Fruit fly (Drosophila melanogaster) whole organism, embryonic: Measurements from ENCODE around the gene Ir94h.
A peak's percentile ranks its signal among the peaks of the same experiment; 100 is the strongest.

ENCODE experiments used
- ATbp ChIP-seq: fragments of 200-800 bp; sonication (Bioruptor generic); optimal IDR thresholded peaks from 2 replicates; lab custom pipeline; 2017; ENCODE audit warnings: missing biosample characterization, mild to moderate bottlenecking, missing genetic modification characterization, missing genetic modification reagents
- Awh ChIP-seq: fragments of 200-800 bp; sonication (Bioruptor generic); IDR thresholded peaks from 2 replicates; pipeline ENCODE4, ENCODE4 v1.3.6; 2022; ENCODE audit warnings: missing biosample characterization, missing genetic modification characterization
- CG15696 ChIP-seq: fragments of 200-800 bp; sonication (Bioruptor generic); optimal IDR thresholded peaks from 2 replicates; lab custom pipeline; 2019; ENCODE audit warnings: missing biosample characterization, mild to moderate bottlenecking, missing genetic modification characterization, moderate library complexity
- CG17328 ChIP-seq: fragments of 200-800 bp; sonication (Bioruptor generic); IDR thresholded peaks from 2 replicates; pipeline ENCODE4 v1.3.6; 2022; ENCODE audit warnings: missing biosample characterization, missing genetic modification characterization
- CG2678 ChIP-seq: fragments of 200-800 bp; sonication (Bioruptor generic); optimal IDR thresholded peaks from 3 replicates; lab custom pipeline; 2019; ENCODE audit warnings: missing biosample characterization, mild to moderate bottlenecking, missing genetic modification characterization, moderate library complexity
- CG3065 ChIP-seq: fragments of 200-800 bp; sonication (Bioruptor generic); optimal IDR thresholded peaks from 2 replicates; lab custom pipeline; 2016; ENCODE audit warnings: missing biosample characterization, missing genetic modification characterization
- CG31365 ChIP-seq: fragments of 200-800 bp; sonication (Bioruptor generic); optimal IDR thresholded peaks from 2 replicates; lab custom pipeline; 2018; ENCODE audit warnings: missing biosample characterization, mild to moderate bottlenecking, missing genetic modification characterization
- CG4360 ChIP-seq: fragments of 200-800 bp; sonication (Bioruptor generic); IDR thresholded peaks from 2 replicates; pipeline ENCODE4 v1.3.6; 2022; ENCODE audit warnings: missing biosample characterization, missing genetic modification characterization
- CG6854 ChIP-seq: fragments of 200-800 bp; sonication (Bioruptor generic); optimal IDR thresholded peaks from 3 replicates; lab custom pipeline; 2017; ENCODE audit warnings: missing biosample characterization, mild to moderate bottlenecking, missing genetic modification characterization
- CG7556 ChIP-seq: fragments of 200-800 bp; sonication (Bioruptor generic); optimal IDR thresholded peaks from 2 replicates; lab custom pipeline; 2017; ENCODE audit warnings: missing biosample characterization, mild to moderate bottlenecking, missing genetic modification characterization
- CTCF ChIP-seq: fragments of 200-800 bp; sonication (Bioruptor generic); optimal IDR thresholded peaks from 2 replicates; lab custom pipeline; 2017; ENCODE audit warnings: missing biosample characterization, mild to moderate bottlenecking, missing genetic modification characterization, moderate library complexity
- Drgx ChIP-seq: fragments of 200-800 bp; sonication (Bioruptor generic); IDR thresholded peaks from 2 replicates; pipeline ENCODE4 v1.3.6; 2022; ENCODE audit warnings: missing biosample characterization, missing genetic modification characterization
- E2f2 ChIP-seq: fragments of 200-800 bp; sonication (Bioruptor generic); IDR thresholded peaks from 2 replicates; pipeline ENCODE4 v1.3.6; 2022; ENCODE audit warnings: missing biosample characterization, missing genetic modification characterization
- Ets65A ChIP-seq: fragments of 200-800 bp; sonication (Bioruptor generic); peaks from one replicate; lab custom pipeline; 2016; ENCODE audit warnings: missing biosample characterization, missing genetic modification characterization
- HLH3B ChIP-seq: fragments of 200-800 bp; sonication (Bioruptor generic); IDR thresholded peaks from 2 replicates; pipeline ENCODE4 v1.3.6; 2022; ENCODE audit warnings: missing biosample characterization, missing genetic modification characterization
- Hmx ChIP-seq: fragments of 200-800 bp; sonication (Bioruptor generic); optimal IDR thresholded peaks from 2 replicates; lab custom pipeline; 2016; ENCODE audit warnings: missing biosample characterization, missing genetic modification characterization
- Hr3 ChIP-seq: fragments of 200-800 bp; sonication (Bioruptor generic); optimal IDR thresholded peaks from 3 replicates; lab custom pipeline; 2016; ENCODE audit warnings: missing biosample characterization, missing genetic modification characterization
- Mad ChIP-seq: fragments of 200-800 bp; sonication (Bioruptor generic); optimal IDR thresholded peaks from 2 replicates; lab custom pipeline; 2016; ENCODE audit warnings: missing biosample characterization, missing genetic modification characterization
- Mes4 ChIP-seq: fragments of 200-800 bp; sonication (Bioruptor generic); optimal IDR thresholded peaks from 2 replicates; lab custom pipeline; 2016; ENCODE audit warnings: missing biosample characterization, missing genetic modification characterization
- NFAT ChIP-seq: fragments of 200-800 bp; sonication (Bioruptor generic); IDR thresholded peaks from 2 replicates; pipeline ENCODE4 v1.3.6; 2022; ENCODE audit warnings: missing biosample characterization, missing genetic modification characterization
- Opbp ChIP-seq: fragments of 200-800 bp; sonication (Bioruptor generic); IDR thresholded peaks from 3 replicates; pipeline ENCODE4 v1.3.6; 2022; ENCODE audit warnings: missing biosample characterization, missing genetic modification characterization; ENCODE audit not compliant: partially characterized antibody
- Rfx ChIP-seq: fragments of 200-800 bp; sonication (Bioruptor generic); IDR thresholded peaks from 2 replicates; pipeline ENCODE4 v1.3.6; 2022; ENCODE audit warnings: missing biosample characterization, missing genetic modification characterization
- Sry-β ChIP-seq: fragments of 200-800 bp; sonication (Bioruptor generic); optimal IDR thresholded peaks from 2 replicates; lab custom pipeline; 2018; ENCODE audit warnings: missing biosample characterization, mild to moderate bottlenecking, missing genetic modification characterization, moderate library complexity
- btn ChIP-seq: fragments of 200-800 bp; sonication (Bioruptor generic); optimal IDR thresholded peaks from 2 replicates; lab custom pipeline; 2016; ENCODE audit warnings: missing biosample characterization, missing genetic modification characterization
- corto ChIP-seq: fragments of 200-800 bp; sonication (Bioruptor generic); optimal IDR thresholded peaks from 2 replicates; lab custom pipeline; 2016; ENCODE audit warnings: missing biosample characterization, mild to moderate bottlenecking, missing genetic modification characterization, moderate library complexity
- gro ChIP-seq: fragments of 200-800 bp; sonication (Bioruptor generic); optimal IDR thresholded peaks from 2 replicates; lab custom pipeline; 2016; ENCODE audit warnings: missing biosample characterization, missing genetic modification characterization
- jigr1 ChIP-seq: fragments of 200-800 bp; sonication (Bioruptor generic); IDR thresholded peaks from 3 replicates; pipeline ENCODE4 v1.3.6; 2022; ENCODE audit warnings: missing biosample characterization, missing genetic modification characterization
- kay ChIP-seq: fragments of 200-800 bp; sonication (Bioruptor generic); optimal IDR thresholded peaks from 2 replicates; lab custom pipeline; 2016; ENCODE audit warnings: missing biosample characterization, missing genetic modification characterization
- klu ChIP-seq: fragments of 200-800 bp; sonication (Bioruptor generic); IDR thresholded peaks from 2 replicates; pipeline ENCODE4 v1.3.6; 2022; ENCODE audit warnings: missing biosample characterization, missing genetic modification characterization
- lbe ChIP-seq: fragments of 200-800 bp; sonication (Bioruptor generic); optimal IDR thresholded peaks from 2 replicates; lab custom pipeline; 2016; ENCODE audit warnings: missing biosample characterization, mild to moderate bottlenecking, missing genetic modification characterization
- nmo ChIP-seq: fragments of 200-800 bp; sonication (Bioruptor generic); optimal IDR thresholded peaks from 2 replicates; lab custom pipeline; 2018; ENCODE audit warnings: missing biosample characterization, mild to moderate bottlenecking, missing genetic modification characterization, moderate library complexity
- nom ChIP-seq: fragments of 200-800 bp; sonication (Bioruptor generic); optimal IDR thresholded peaks from 2 replicates; lab custom pipeline; 2017; ENCODE audit warnings: missing biosample characterization, missing genetic modification characterization, mild to moderate bottlenecking, moderate library complexity, missing genetic modification reagents
- p53 ChIP-seq: fragments of 200-800 bp; sonication (Bioruptor generic); optimal IDR thresholded peaks from 2 replicates; lab custom pipeline; 2016; ENCODE audit warnings: missing biosample characterization, missing genetic modification characterization
- pita ChIP-seq: fragments of 200-800 bp; sonication (Bioruptor generic); optimal IDR thresholded peaks from 2 replicates; lab custom pipeline; 2017; ENCODE audit warnings: missing biosample characterization, mild to moderate bottlenecking, missing genetic modification characterization
- rib ChIP-seq: fragments of 200-800 bp; sonication (Bioruptor generic); IDR thresholded peaks from 2 replicates; pipeline ENCODE4 v1.3.6; 2022; ENCODE audit warnings: missing biosample characterization, missing genetic modification characterization
- sens ChIP-seq: fragments of 200-800 bp; sonication (Bioruptor generic); peaks from one replicate; lab custom pipeline; 2016; ENCODE audit warnings: missing biosample characterization, missing genetic modification characterization
- unc-4 ChIP-seq: fragments of 200-800 bp; sonication (Bioruptor generic); IDR thresholded peaks from 2 replicates; pipeline ENCODE4 v1.3.6; 2022; ENCODE audit warnings: missing biosample characterization, missing genetic modification characterization; ENCODE audit not compliant: partially characterized antibody
- yki ChIP-seq: fragments of >200 bp; optimal IDR thresholded peaks from 3 replicates; lab custom pipeline; 2018

The Ir94h gene

dm6 chr3R:23508304-23508703 is 21.0 kb downstream of the Ir94h start:
- TF ChIP-seq unc-4 (GFP tag; lab: Robert Waterston, UW), result no peak
- TF ChIP-seq Awh (GFP tag; lab: Robert Waterston, UW), result no peak
- no peak for TF ChIP-seq CG4360 (GFP tag; lab: Robert Waterston, UW)
- peak; percentile 83 for TF ChIP-seq lbe
- no peak for TF ChIP-seq ATbp (GFP tag; lab: Kevin White, UChicago)
- TF ChIP-seq CG17328 (GFP tag; lab: Robert Waterston, UW), result no peak
- no peak for TF ChIP-seq yki
- TF ChIP-seq Mad (GFP tag; lab: Kevin White, UChicago), result no peak
- TF ChIP-seq corto (GFP tag; lab: Kevin White, UChicago), result peak; percentile 65
- no peak for TF ChIP-seq p53 (GFP tag; lab: Kevin White, UChicago)
- TF ChIP-seq CG7556 (GFP tag; lab: Kevin White, UChicago), result no peak
- TF ChIP-seq Sry-β (GFP tag; lab: Kevin White, UChicago), result no peak
- TF ChIP-seq sens (GFP tag; lab: Kevin White, UChicago), result no peak
- no peak for TF ChIP-seq jigr1 (GFP tag; lab: Robert Waterston, UW)
- TF ChIP-seq E2f2 (GFP tag; lab: Robert Waterston, UW), result no peak
- 0 out of 2 replicates have a peak, but pooled peaks have one; percentile 5 for TF ChIP-seq HLH3B (GFP tag; lab: Robert Waterston, UW)
- no peak for TF ChIP-seq CG3065 (GFP tag; lab: Kevin White, UChicago)
- TF ChIP-seq pita (GFP tag; lab: Kevin White, UChicago), result no peak
- no peak for TF ChIP-seq btn (GFP tag; lab: Kevin White, UChicago)
- no peak for TF ChIP-seq klu (GFP tag; lab: Robert Waterston, UW)
- peak; percentile 36 for TF ChIP-seq nom (GFP tag; lab: Kevin White, UChicago)
- no peak for TF ChIP-seq Hr3
- no peak for TF ChIP-seq Rfx
- TF ChIP-seq nmo (GFP tag; lab: Kevin White, UChicago), result no peak
- no peak for TF ChIP-seq kay (GFP tag; lab: Kevin White, UChicago)
- TF ChIP-seq Drgx (GFP tag; lab: Robert Waterston, UW), result 0 out of 2 replicates have a peak, but pooled peaks have one; percentile 10
- no peak for TF ChIP-seq CG15696
- TF ChIP-seq CG2678, result no peak
- TF ChIP-seq rib (GFP tag; lab: Robert Waterston, UW), result no peak

- TF ChIP-seq Opbp (GFP tag; lab: Robert Waterston, UW) (no peak), Mes4 (no peak), CTCF (peak; percentile 70)
Observed at dm6 chr3R:23509408-23509940, 22.2 kb downstream of the Ir94h start.

dm6 chr3R:23511356-23511755 is 24.1 kb downstream of the Ir94h start:
- TF ChIP-seq Hmx (GFP tag; lab: Kevin White, UChicago), result no peak
- TF ChIP-seq CG6854 (GFP tag; lab: Kevin White, UChicago), result no peak
- no peak for TF ChIP-seq NFAT (GFP tag; lab: Robert Waterston, UW)
- no peak for TF ChIP-seq gro (GFP tag; lab: Kevin White, UChicago)

dm6 chr3R:23519395-23520101 is 32.2 kb downstream of the Ir94h start, which contains the start of gene Irk2:
Irk2 (minus strand) TSS chr3R:23519445.
- TF ChIP-seq Ets65A (GFP tag; lab: Kevin White, UChicago), result peak; percentile 68
- no peak for TF ChIP-seq CG31365 (tag; lab: Kevin White, UChicago)
- TF ChIP-seq, all 482 proteins: peak for 1
